Comparison of ENCODE assay signal across 1 fruit fly cellular context in the genomic region with DNA sequence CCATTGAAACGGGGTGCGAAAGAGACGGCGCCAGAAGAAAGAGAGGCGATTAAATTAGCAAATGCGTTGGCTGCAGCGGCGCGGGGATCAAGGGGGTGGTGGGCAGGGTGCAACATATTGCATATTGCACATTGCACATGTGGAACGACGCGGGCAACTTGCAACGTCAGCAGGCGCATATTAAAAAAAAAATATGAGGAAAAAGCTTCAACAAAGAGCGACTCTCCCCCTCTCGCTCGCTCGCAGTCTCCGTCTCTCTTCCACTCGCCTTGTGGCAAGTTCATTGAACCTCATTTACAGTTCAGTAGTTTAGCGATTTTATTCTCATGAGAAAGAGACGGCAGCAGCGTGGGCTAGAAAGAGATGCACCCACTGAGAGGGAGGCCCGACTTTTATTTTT.
TF ChIP-seq lines count a peak whose summit lies in the region.

No protein-coding gene starts in this region.

TF ChIP-seq in whole organism, embryonic, 481 proteins besides CTCF, POLR2A, EP300 and RAD21 (continued from another document):
- TF ChIP-seq B-H1 (GFP tag; IDR thresholded peaks at IDR 0.05; lab: Robert Waterston, UW) (no peak), CG4404 (GFP tag; IDR thresholded peaks at IDR 0.05; lab: Robert Waterston, UW) (no peak), NK7.1 (GFP tag; optimal IDR thresholded peaks at IDR 0.05; lab: Kevin White, UChicago) (no peak), klu (GFP tag; IDR thresholded peaks at IDR 0.05; lab: Robert Waterston, UW) (no peak), vvl (GFP tag; IDR thresholded peaks at IDR 0.05; lab: Robert Waterston, UW) (0 out of 2 replicates have a peak, but pooled peaks have one; percentile 17), ERR (GFP tag; optimal IDR thresholded peaks at IDR 0.05; lab: Kevin White, UChicago) (no peak), CG9609 (GFP tag; optimal IDR thresholded peaks at IDR 0.05; lab: Kevin White, UChicago) (no peak), slp2 (GFP tag; optimal IDR thresholded peaks at IDR 0.05; lab: Kevin White, UChicago) (no peak), Med (GFP tag; lab: Kevin White, UChicago) (peak; percentile 16), zen (tag; optimal IDR thresholded peaks at IDR 0.05; lab: Kevin White, UChicago) (no peak), Side (GFP tag; optimal IDR thresholded peaks at IDR 0.05; lab: Kevin White, UChicago) (no peak), Abd-B (GFP tag; optimal IDR thresholded peaks at IDR 0.05; lab: Kevin White, UChicago) (no peak), CG14014 (GFP tag; IDR thresholded peaks at IDR 0.05; lab: Robert Waterston, UW) (no peak), CG14710 (tag; optimal IDR thresholded peaks at IDR 0.05; lab: Kevin White, UChicago) (no peak), jing (GFP tag; optimal IDR thresholded peaks at IDR 0.05; lab: Kevin White, UChicago) (no peak), Stat92E (GFP tag; optimal IDR thresholded peaks at IDR 0.05; lab: Kevin White, UChicago) (no peak), CG17385 (GFP tag; optimal IDR thresholded peaks at IDR 0.05; lab: Kevin White, UChicago) (no peak)
TF ChIP-seq in whole organism, embryonic: peak in this region for 5.
